Fruit fly (Drosophila melanogaster): ENCODE results near the gene CG31759.

Gene CG31759

DNA sequence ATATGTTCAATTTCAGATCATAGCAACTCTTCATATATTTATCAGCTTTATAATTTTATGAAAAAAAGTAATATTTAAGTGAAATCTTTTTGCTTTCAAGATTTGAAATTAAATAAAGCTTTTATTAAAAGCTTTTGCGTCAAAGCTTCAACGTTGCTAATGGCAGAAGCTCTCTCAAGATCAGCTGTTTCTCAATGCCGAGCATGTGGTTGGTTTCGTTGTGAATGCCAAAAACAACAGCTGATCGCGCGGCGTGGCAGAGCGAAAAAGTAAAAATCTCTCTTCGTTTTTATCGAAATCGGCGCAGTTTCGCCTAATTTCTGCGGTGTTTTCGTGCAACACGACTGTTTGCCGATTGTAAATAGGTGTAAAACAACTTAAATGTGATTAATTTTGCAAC, at the start of gene CG31759:
TSS of gene CG31759 (plus strand) at position 161 of the 400 bp plus-strand sequence.
- TF ChIP-seq Clk (GFP tag; optimal IDR thresholded peaks at IDR 0.05): no peak
- TF ChIP-seq CG7045 (GFP tag; optimal IDR thresholded peaks at IDR 0.05): no peak
- TF ChIP-seq CG12768 (GFP tag; optimal IDR thresholded peaks at IDR 0.05): no peak
- no peak for TF ChIP-seq kay (GFP tag; ENCODE audit: borderline replicate concordance)
- TF ChIP-seq CG5204 (GFP tag; optimal IDR thresholded peaks at IDR 0.05): no peak
- no peak for TF ChIP-seq cnc (optimal IDR thresholded peaks at IDR 0.05)
- no peak for TF ChIP-seq tj (GFP tag; optimal IDR thresholded peaks at IDR 0.05)
- no peak for TF ChIP-seq CG7101 (tag; optimal IDR thresholded peaks at IDR 0.05)
- TF ChIP-seq bab1 (GFP tag; optimal IDR thresholded peaks at IDR 0.05): peak; percentile 64
- no peak for TF ChIP-seq CG1620 (GFP tag; optimal IDR thresholded peaks at IDR 0.05)
- TF ChIP-seq pad (GFP tag; optimal IDR thresholded peaks at IDR 0.05): no peak
- no peak for TF ChIP-seq cic (GFP tag; optimal IDR thresholded peaks at IDR 0.05)
- peak; percentile 60 for TF ChIP-seq Mnt (GFP tag; optimal IDR thresholded peaks at IDR 0.05)
- no peak for TF ChIP-seq toe (GFP tag; optimal IDR thresholded peaks at IDR 0.05)
- no peak for TF ChIP-seq Crg-1 (GFP tag; optimal IDR thresholded peaks at IDR 0.05)
- no peak for TF ChIP-seq CG14711 (tag; optimal IDR thresholded peaks at IDR 0.05)

DNA sequence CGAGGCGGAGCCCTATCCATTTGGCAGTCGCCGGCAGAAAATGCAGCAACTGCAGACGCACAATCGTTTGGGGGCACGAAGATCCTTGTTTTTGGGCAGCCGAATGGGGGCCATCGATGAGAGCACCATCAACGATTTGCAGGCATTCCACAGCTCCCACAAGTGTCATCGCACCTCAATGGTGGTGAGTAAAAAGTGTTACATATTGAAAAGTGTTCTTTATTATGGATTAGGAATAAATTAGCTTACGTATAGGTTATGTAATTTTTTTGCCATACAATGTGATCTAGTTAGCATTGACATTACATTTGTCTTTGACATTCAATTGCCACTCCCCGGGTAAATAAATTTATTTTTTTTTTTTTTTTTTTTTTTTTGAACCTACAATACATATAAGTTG, 46.0 kb upstream of the CG31759 start, which contains the start of gene CG31861:
TSS of gene CG31861 (plus strand) at position 301 of the 400 bp plus-strand sequence.
- TF ChIP-seq CG11617 (GFP tag; optimal IDR thresholded peaks at IDR 0.05): no peak
- TF ChIP-seq cnc (optimal IDR thresholded peaks at IDR 0.05): no peak
- TF ChIP-seq cic (GFP tag; optimal IDR thresholded peaks at IDR 0.05): no peak
- TF ChIP-seq Crg-1 (GFP tag; optimal IDR thresholded peaks at IDR 0.05): no peak
- TF ChIP-seq CG33017 (tag; optimal IDR thresholded peaks at IDR 0.05): no peak
- TF ChIP-seq CG14711 (tag; optimal IDR thresholded peaks at IDR 0.05): no peak
- no peak for TF ChIP-seq CG7101 (tag; optimal IDR thresholded peaks at IDR 0.05)
- no peak for TF ChIP-seq Hr96 (GFP tag; optimal IDR thresholded peaks at IDR 0.05)
- TF ChIP-seq CG7045 (GFP tag; optimal IDR thresholded peaks at IDR 0.05): no peak
- TF ChIP-seq Mnt (GFP tag; optimal IDR thresholded peaks at IDR 0.05): no peak
- no peak for TF ChIP-seq ovo (GFP tag; optimal IDR thresholded peaks at IDR 0.05)
- TF ChIP-seq kay (GFP tag; ENCODE audit: borderline replicate concordance): no peak
- no peak for TF ChIP-seq CG5204 (GFP tag; optimal IDR thresholded peaks at IDR 0.05)

DNA sequence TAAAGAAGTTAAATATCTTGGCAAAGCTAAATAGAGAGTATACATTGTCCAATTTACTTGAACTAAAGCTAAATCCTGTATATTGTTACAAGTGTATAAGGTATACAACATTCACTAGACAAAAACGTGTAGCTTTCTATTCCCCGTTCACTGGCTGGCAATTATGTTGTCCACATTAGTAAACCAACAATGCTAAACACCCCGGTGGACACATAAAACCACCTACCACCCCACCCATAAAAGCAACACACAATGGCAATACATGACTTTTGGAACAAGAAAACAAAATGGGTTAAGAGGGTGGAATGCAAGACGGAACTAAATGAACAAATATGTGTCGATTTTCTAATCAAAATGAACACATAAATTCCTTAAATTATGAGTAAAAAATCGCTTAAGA, 43.6 kb upstream of the CG31759 start, which contains the start of gene ZnT33D:
TSS of gene ZnT33D (plus strand) at position 301 of the 400 bp plus-strand sequence.
- TF ChIP-seq Mnt (GFP tag; optimal IDR thresholded peaks at IDR 0.05) (no peak), CG33017 (tag; optimal IDR thresholded peaks at IDR 0.05) (no peak), Clk (GFP tag; optimal IDR thresholded peaks at IDR 0.05) (no peak), pad (GFP tag; optimal IDR thresholded peaks at IDR 0.05) (no peak), kay (GFP tag; ENCODE audit: borderline replicate concordance) (no peak), cic (GFP tag; optimal IDR thresholded peaks at IDR 0.05) (no peak), CG11617 (GFP tag; optimal IDR thresholded peaks at IDR 0.05) (no peak), CG1620 (GFP tag; optimal IDR thresholded peaks at IDR 0.05) (no peak), bab1 (GFP tag; optimal IDR thresholded peaks at IDR 0.05) (no peak)

dm6 chr2L:12170250-12170649, 37.3 kb upstream of the CG31759 start, which contains the start of gene CG17217:
CG17217 (plus strand) TSS chr2L:12170550.
- TF ChIP-seq CG33017 (tag; optimal IDR thresholded peaks at IDR 0.05): no peak

DNA sequence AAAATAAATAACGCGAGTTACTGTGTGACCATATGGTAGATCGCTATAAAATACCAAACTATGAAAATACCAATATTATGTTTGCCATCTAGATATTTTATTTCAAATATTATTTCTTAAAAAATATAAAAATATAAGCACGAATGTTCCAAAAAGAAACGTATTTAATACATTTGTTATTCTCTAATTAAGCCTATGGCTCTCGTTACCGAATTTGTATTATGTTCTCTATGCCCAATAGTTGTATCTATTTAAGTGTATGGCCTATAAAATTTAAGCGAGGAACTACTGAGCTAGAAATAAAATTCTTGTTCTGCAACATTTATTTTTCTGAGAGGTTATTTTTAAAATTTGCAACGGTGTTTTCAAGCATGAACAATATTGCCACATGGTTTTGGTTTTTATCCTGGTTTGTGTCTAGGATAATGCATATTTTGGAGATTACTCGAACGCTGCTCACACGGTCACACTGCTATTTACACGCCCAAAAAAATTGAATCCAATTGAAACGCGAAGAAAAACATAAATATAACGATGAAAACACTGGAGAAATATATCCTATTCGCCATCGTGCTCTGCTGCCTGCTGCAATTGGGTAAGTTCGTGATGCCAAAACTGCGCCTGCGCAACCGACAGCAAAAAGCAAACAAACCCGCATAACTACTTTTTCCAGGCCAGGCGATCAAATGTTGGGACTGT, 34.8 kb upstream of the CG31759 start, which contains the start of the genes CG6583 and crok:
TSS of gene CG6583 (minus strand) at position 51 of the 699 bp plus-strand sequence.
TSS of gene crok (plus strand) at position 446 of the 699 bp plus-strand sequence.
- TF ChIP-seq CG11617 (GFP tag; optimal IDR thresholded peaks at IDR 0.05): no peak
- TF ChIP-seq CG1620 (GFP tag; optimal IDR thresholded peaks at IDR 0.05): no peak
- TF ChIP-seq tj (GFP tag; optimal IDR thresholded peaks at IDR 0.05): no peak
- TF ChIP-seq kay (GFP tag; ENCODE audit: borderline replicate concordance): no peak
- TF ChIP-seq bab1 (GFP tag; optimal IDR thresholded peaks at IDR 0.05): no peak
- TF ChIP-seq CG7045 (GFP tag; optimal IDR thresholded peaks at IDR 0.05): no peak
- TF ChIP-seq CG12768 (GFP tag; optimal IDR thresholded peaks at IDR 0.05): no peak
- TF ChIP-seq Hr96 (GFP tag; optimal IDR thresholded peaks at IDR 0.05): no peak
- TF ChIP-seq toe (GFP tag; optimal IDR thresholded peaks at IDR 0.05): no peak
- TF ChIP-seq cnc (optimal IDR thresholded peaks at IDR 0.05): no peak
- no peak for TF ChIP-seq CG14711 (tag; optimal IDR thresholded peaks at IDR 0.05)
- TF ChIP-seq Clk (GFP tag; optimal IDR thresholded peaks at IDR 0.05): no peak
- TF ChIP-seq CG5204 (GFP tag; optimal IDR thresholded peaks at IDR 0.05): no peak
- no peak for TF ChIP-seq cic (GFP tag; optimal IDR thresholded peaks at IDR 0.05)
- no peak for TF ChIP-seq CG33017 (tag; optimal IDR thresholded peaks at IDR 0.05)

DNA sequence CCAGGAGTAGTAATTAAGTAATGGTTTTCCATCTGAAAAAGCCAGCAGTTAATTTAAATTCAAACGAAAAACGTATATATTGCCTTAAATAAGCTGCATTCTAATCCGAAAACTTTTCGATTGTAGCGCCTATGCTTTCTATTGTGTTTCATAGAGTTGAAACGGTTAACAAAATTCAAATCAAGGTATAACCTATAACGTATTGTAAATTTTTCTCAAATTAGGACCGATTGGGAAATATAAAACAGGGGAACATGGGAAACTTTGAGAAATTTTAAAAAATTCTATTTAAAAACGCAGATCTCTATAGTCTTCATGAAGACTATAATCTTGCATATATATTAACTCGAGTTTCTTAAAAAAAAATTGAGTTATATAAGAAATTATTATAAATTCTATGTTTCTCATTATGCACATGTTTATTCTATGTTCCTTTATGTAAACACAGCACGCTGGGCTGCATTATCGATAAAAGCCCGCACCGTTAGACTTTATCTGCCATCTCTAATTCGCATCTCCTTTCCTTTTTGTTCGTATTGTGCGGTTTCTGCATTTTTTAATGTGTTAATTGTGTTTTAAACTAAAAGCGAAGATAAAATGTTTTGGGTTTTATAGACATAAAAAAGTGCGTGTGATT, 32.9 kb upstream of the CG31759 start, which contains the start of gene bru1:
TSS of gene bru1 (plus strand) at position 512 of the 637 bp plus-strand sequence.
- TF ChIP-seq ovo (GFP tag; optimal IDR thresholded peaks at IDR 0.05): no peak
- no peak for TF ChIP-seq tj (GFP tag; optimal IDR thresholded peaks at IDR 0.05)
- TF ChIP-seq cnc (optimal IDR thresholded peaks at IDR 0.05): no peak
- TF ChIP-seq CG5204 (GFP tag; optimal IDR thresholded peaks at IDR 0.05): no peak
- no peak for TF ChIP-seq pad (GFP tag; optimal IDR thresholded peaks at IDR 0.05)
- no peak for TF ChIP-seq kay (GFP tag; ENCODE audit: borderline replicate concordance)
- TF ChIP-seq CG12768 (GFP tag; optimal IDR thresholded peaks at IDR 0.05): no peak
- TF ChIP-seq toe (GFP tag; optimal IDR thresholded peaks at IDR 0.05): no peak
- TF ChIP-seq Mnt (GFP tag; optimal IDR thresholded peaks at IDR 0.05): no peak
- TF ChIP-seq CG11617 (GFP tag; optimal IDR thresholded peaks at IDR 0.05): no peak
- no peak for TF ChIP-seq Clk (GFP tag; optimal IDR thresholded peaks at IDR 0.05)

Data from whole organism, adult.